Fruit fly (Drosophila melanogaster) whole organism, prepupa: ENCODE data around the gene mRpL55.

Experiments used
- Blimp-1 ChIP-seq: fragments of 200-800 bp; sonication (Bioruptor generic); optimal IDR thresholded peaks from 3 replicates; lab custom pipeline; 2017; ENCODE audit warnings: missing biosample characterization, missing genetic modification characterization, mild to moderate bottlenecking, moderate library complexity, missing genetic modification reagents
- CG10631 ChIP-seq: fragments of 200-800 bp; sonication (Bioruptor generic); optimal IDR thresholded peaks from 2 replicates; lab custom pipeline; 2016; ENCODE audit warnings: missing biosample characterization, missing genetic modification characterization
- CG11294 ChIP-seq: fragments of 200-800 bp; sonication (Bioruptor generic); IDR thresholded peaks from 2 replicates; pipeline ENCODE4 v1.3.6; 2022; ENCODE audit warnings: missing biosample characterization, missing genetic modification characterization
- CG11902 ChIP-seq: fragments of 200-800 bp; sonication (Bioruptor generic); optimal IDR thresholded peaks from 3 replicates; lab custom pipeline; 2016; ENCODE audit warnings: missing biosample characterization, missing genetic modification characterization
- CG15336 ChIP-seq: fragments of 200-800 bp; sonication (Bioruptor generic); IDR thresholded peaks from 2 replicates; pipeline ENCODE4 v1.3.6; 2022; ENCODE audit warnings: missing biosample characterization, missing genetic modification characterization
- CG1621 ChIP-seq: fragments of 200-800 bp; sonication (Bioruptor generic); optimal IDR thresholded peaks from 3 replicates; lab custom pipeline; 2018; ENCODE audit warnings: missing biosample characterization, mild to moderate bottlenecking, missing genetic modification characterization
- CG16779 ChIP-seq: fragments of 200-800 bp; sonication (Bioruptor generic); optimal IDR thresholded peaks from 3 replicates; lab custom pipeline; 2017; ENCODE audit warnings: missing biosample characterization, mild to moderate bottlenecking, missing genetic modification characterization
- CG3032 ChIP-seq: fragments of 200-800 bp; optimal IDR thresholded peaks from 2 replicates; lab custom pipeline; 2019; ENCODE audit warnings: missing biosample characterization, mild to moderate bottlenecking, missing genetic modification characterization, moderate library complexity
- CG32006 ChIP-seq: fragments of 200-800 bp; sonication (Bioruptor generic); optimal IDR thresholded peaks from 3 replicates; lab custom pipeline; 2017; ENCODE audit warnings: missing biosample characterization, mild to moderate bottlenecking, missing genetic modification characterization
- CG34406 ChIP-seq: fragments of 200-800 bp; sonication (Bioruptor generic); optimal IDR thresholded peaks from 3 replicates; lab custom pipeline; 2016; ENCODE audit warnings: missing biosample characterization, missing genetic modification characterization
- CG3919 ChIP-seq: fragments of 200-800 bp; sonication (Bioruptor generic); optimal IDR thresholded peaks from 3 replicates; lab custom pipeline; 2016; ENCODE audit warnings: missing biosample characterization, missing genetic modification characterization
- CG4318 ChIP-seq: fragments of 200-800 bp; sonication (Bioruptor generic); optimal IDR thresholded peaks from 3 replicates; lab custom pipeline; 2017; ENCODE audit warnings: missing biosample characterization, mild to moderate bottlenecking, missing genetic modification characterization
- CG6163 ChIP-seq: fragments of 200-800 bp; sonication (Bioruptor generic); IDR thresholded peaks from 3 replicates; pipeline ENCODE4 v1.3.6; 2022; ENCODE audit warnings: missing biosample characterization, missing genetic modification characterization
- CG6276 ChIP-seq: fragments of 200-800 bp; sonication (Bioruptor generic); optimal IDR thresholded peaks from 2 replicates; lab custom pipeline; 2017; ENCODE audit warnings: missing biosample characterization, mild to moderate bottlenecking, missing genetic modification characterization
- CG6808 ChIP-seq: fragments of 200-800 bp; sonication (Bioruptor generic); optimal IDR thresholded peaks from 3 replicates; lab custom pipeline; 2017; ENCODE audit warnings: missing biosample characterization, missing genetic modification characterization, mild to moderate bottlenecking, moderate library complexity, missing genetic modification reagents
- CG6854 ChIP-seq: fragments of 200-800 bp; sonication (Bioruptor generic); optimal IDR thresholded peaks from 2 replicates; lab custom pipeline; 2017; ENCODE audit warnings: missing biosample characterization, mild to moderate bottlenecking, missing genetic modification characterization
- CG7368 ChIP-seq: fragments of 200-800 bp; sonication (Bioruptor generic); optimal IDR thresholded peaks from 3 replicates; lab custom pipeline; 2016; ENCODE audit warnings: missing biosample characterization, missing genetic modification characterization
- CG8119 ChIP-seq: fragments of 200-800 bp; sonication (Bioruptor generic); IDR thresholded peaks from 3 replicates; pipeline ENCODE4 v1.3.6; 2022; ENCODE audit warnings: missing biosample characterization, missing genetic modification characterization
- Eip75B ChIP-seq: fragments of 200-800 bp; sonication (Bioruptor generic); optimal IDR thresholded peaks from 3 replicates; lab custom pipeline; 2016; ENCODE audit warnings: missing biosample characterization, missing genetic modification characterization
- Eip78C ChIP-seq: fragments of 200-800 bp; sonication (Bioruptor generic); peaks from one replicate; lab custom pipeline; 2016; ENCODE audit warnings: missing biosample characterization, missing genetic modification characterization
- Eip93F ChIP-seq: fragments of 200-800 bp; sonication (Bioruptor generic); optimal IDR thresholded peaks from 2 replicates; lab custom pipeline; 2016; ENCODE audit warnings: missing biosample characterization, mild to moderate bottlenecking, missing genetic modification characterization
- Ets21C ChIP-seq: fragments of 200-800 bp; sonication (Bioruptor generic); optimal IDR thresholded peaks from 3 replicates; lab custom pipeline; 2016; ENCODE audit warnings: missing biosample characterization, missing genetic modification characterization
- Ets96B ChIP-seq: fragments of 200-800 bp; optimal IDR thresholded peaks from 2 replicates; lab custom pipeline; 2019; ENCODE audit warnings: missing biosample characterization, mild to moderate bottlenecking, missing genetic modification characterization, moderate library complexity
- Gug ChIP-seq: fragments of 200-800 bp; sonication (Bioruptor generic); IDR thresholded peaks from 2 replicates; pipeline ENCODE4 v1.3.6; 2022; ENCODE audit warnings: missing biosample characterization, missing genetic modification characterization
- Hr38 ChIP-seq: sonication (Bioruptor generic); optimal IDR thresholded peaks from 2 replicates; lab custom pipeline; 2016; ENCODE audit warnings: missing biosample characterization, missing genetic modification characterization
- Hr39 ChIP-seq: fragments of 200-800 bp; sonication (Bioruptor generic); optimal IDR thresholded peaks from 2 replicates; lab custom pipeline; 2016; ENCODE audit warnings: missing biosample characterization, missing genetic modification characterization
- Lpt ChIP-seq: fragments of 200-800 bp; sonication (Bioruptor generic); optimal IDR thresholded peaks from 3 replicates; lab custom pipeline; 2016; ENCODE audit warnings: missing biosample characterization, missing genetic modification characterization
- Met ChIP-seq: fragments of 200-800 bp; sonication (Bioruptor generic); optimal IDR thresholded peaks from 3 replicates; lab custom pipeline; 2016; ENCODE audit warnings: missing biosample characterization, missing genetic modification characterization
- OdsH ChIP-seq: fragments of 200-800 bp; sonication (Bioruptor generic); optimal IDR thresholded peaks from 3 replicates; lab custom pipeline; 2016; ENCODE audit warnings: missing biosample characterization, missing genetic modification characterization
- Sox102F ChIP-seq: fragments of 200-800 bp; sonication (Bioruptor generic); optimal IDR thresholded peaks from 2 replicates; lab custom pipeline; 2016; ENCODE audit warnings: missing biosample characterization, mild to moderate bottlenecking, missing genetic modification characterization
- Sox15 ChIP-seq: fragments of 200-800 bp; sonication (Bioruptor generic); optimal IDR thresholded peaks from 3 replicates; lab custom pipeline; 2016; ENCODE audit warnings: missing biosample characterization, missing genetic modification characterization
- achi ChIP-seq: fragments of 200-800 bp; sonication (Bioruptor generic); optimal IDR thresholded peaks from 3 replicates; lab custom pipeline; 2016; ENCODE audit warnings: missing biosample characterization, missing genetic modification characterization
- acj6 ChIP-seq: fragments of 200-800 bp; sonication (Bioruptor generic); optimal IDR thresholded peaks from 3 replicates; lab custom pipeline; 2016; ENCODE audit warnings: missing biosample characterization, missing genetic modification characterization
- cyc ChIP-seq: fragments of 200-800 bp; sonication (Bioruptor generic); optimal IDR thresholded peaks from 3 replicates; lab custom pipeline; 2016; ENCODE audit warnings: missing biosample characterization, missing genetic modification characterization
- dac ChIP-seq: fragments of 200-800 bp; sonication (Bioruptor generic); optimal IDR thresholded peaks from 2 replicates; lab custom pipeline; 2017; ENCODE audit warnings: missing biosample characterization, mild to moderate bottlenecking, missing genetic modification characterization
- dsx ChIP-seq: fragments of 200-800 bp; optimal IDR thresholded peaks from 3 replicates; lab custom pipeline; 2019; ENCODE audit warnings: missing biosample characterization, mild to moderate bottlenecking, missing genetic modification characterization, moderate library complexity; ENCODE audit not compliant: poor library complexity, severe bottlenecking
- esn ChIP-seq: fragments of 200-800 bp; sonication (Bioruptor generic); optimal IDR thresholded peaks from 2 replicates; lab custom pipeline; 2016; ENCODE audit warnings: missing biosample characterization, mild to moderate bottlenecking, missing genetic modification characterization, moderate library complexity
- fkh ChIP-seq: fragments of 200-800 bp; sonication (Bioruptor generic); optimal IDR thresholded peaks from 3 replicates; lab custom pipeline; 2017; ENCODE audit warnings: missing biosample characterization, mild to moderate bottlenecking, missing genetic modification characterization, moderate library complexity
- lz ChIP-seq: fragments of 200-800 bp; sonication (Bioruptor generic); optimal IDR thresholded peaks from 3 replicates; lab custom pipeline; 2016; ENCODE audit warnings: missing biosample characterization, missing genetic modification characterization
- net ChIP-seq: fragments of 200-800 bp; sonication (Bioruptor generic); optimal IDR thresholded peaks from 3 replicates; lab custom pipeline; 2016; ENCODE audit warnings: missing biosample characterization, missing genetic modification characterization
- pdm3 ChIP-seq: fragments of 200-800 bp; sonication (Bioruptor generic); optimal IDR thresholded peaks from 3 replicates; lab custom pipeline; 2016; ENCODE audit warnings: missing biosample characterization, missing genetic modification characterization
- salr ChIP-seq, 2 experiments: fragments of 200-800 bp; sonication (Bioruptor generic); optimal IDR thresholded peaks; 3 replicates each; lab custom pipeline; 2016 to 2018; ENCODE audit warnings: missing biosample characterization in 2 of 2, missing genetic modification characterization in 2 of 2, mild to moderate bottlenecking in 1 of 2
- spab ChIP-seq: fragments of 200-800 bp; sonication (Bioruptor generic); optimal IDR thresholded peaks from 2 replicates; lab custom pipeline; 2017; ENCODE audit warnings: missing biosample characterization, mild to moderate bottlenecking, missing genetic modification characterization, missing genetic modification reagents
- svp ChIP-seq: fragments of 200-800 bp; sonication (Bioruptor generic); peaks from one replicate; lab custom pipeline; 2016; ENCODE audit warnings: missing biosample characterization, missing genetic modification characterization
- topi ChIP-seq: fragments of 200-800 bp; sonication (Bioruptor generic); optimal IDR thresholded peaks from 3 replicates; lab custom pipeline; 2016; ENCODE audit warnings: missing biosample characterization, missing genetic modification characterization
- vri ChIP-seq: fragments of 200-800 bp; sonication (Bioruptor generic); optimal IDR thresholded peaks from 3 replicates; lab custom pipeline; 2016; ENCODE audit warnings: missing biosample characterization, mild to moderate bottlenecking, missing genetic modification characterization

mRpL55 gene

dm6 chr3R:19118505-19119138 lies 23.9 kb upstream of the mRpL55 start (continued):
- TF ChIP-seq pdm3 (peak; percentile 90), cyc (GFP tag; lab: Kevin White, UChicago) (peak; percentile 86), achi (peak; percentile 85), acj6 (peak; percentile 89), CG16779 (peak; percentile 64), CG4318 (GFP tag; lab: Kevin White, UChicago) (peak; percentile 47), Hr39 (peak; percentile 90), CG6163 (GFP tag; lab: Robert Waterston, UW) (peak; percentile 96), CG3919 (GFP tag; lab: Kevin White, UChicago) (peak; percentile 89), Met (GFP tag; lab: Kevin White, UChicago) (peak; percentile 90), CG11294 (GFP tag; lab: Robert Waterston, UW) (peak; percentile 71), Hr38 (GFP tag; lab: Kevin White, UChicago) (no peak), CG15336 (GFP tag; lab: Robert Waterston, UW) (peak; percentile 86), esn (GFP tag; lab: Kevin White, UChicago) (peak; percentile 91), Sox15 (GFP tag; lab: Kevin White, UChicago) (peak; percentile 74), CG8119 (GFP tag; lab: Robert Waterston, UW) (peak; percentile 89), CG3032 (tag; lab: Kevin White, UChicago) (peak; percentile 87), spab (peak; percentile 80), CG7368 (GFP tag; lab: Kevin White, UChicago) (peak; percentile 82), Ets96B (peak; percentile 87), CG6276 (GFP tag; lab: Kevin White, UChicago) (peak; percentile 61), CG34406 (GFP tag; lab: Kevin White, UChicago) (peak; percentile 83), Sox102F (GFP tag; lab: Kevin White, UChicago) (peak; percentile 87), salr (GFP tag; optimal IDR thresholded peaks at IDR 0.05; lab: Kevin White, UChicago) (peak; percentile 41 to 76), dac (GFP tag; lab: Kevin White, UChicago) (peak; percentile 64), Eip78C (GFP tag; lab: Kevin White, UChicago) (peak; percentile 97), CG1621 (tag; lab: Kevin White, UChicago) (peak; percentile 89), Lpt (peak; percentile 77), topi (GFP tag; lab: Kevin White, UChicago) (peak; percentile 84), Blimp-1 (GFP tag; lab: Kevin White, UChicago) (peak; percentile 82)

DNA sequence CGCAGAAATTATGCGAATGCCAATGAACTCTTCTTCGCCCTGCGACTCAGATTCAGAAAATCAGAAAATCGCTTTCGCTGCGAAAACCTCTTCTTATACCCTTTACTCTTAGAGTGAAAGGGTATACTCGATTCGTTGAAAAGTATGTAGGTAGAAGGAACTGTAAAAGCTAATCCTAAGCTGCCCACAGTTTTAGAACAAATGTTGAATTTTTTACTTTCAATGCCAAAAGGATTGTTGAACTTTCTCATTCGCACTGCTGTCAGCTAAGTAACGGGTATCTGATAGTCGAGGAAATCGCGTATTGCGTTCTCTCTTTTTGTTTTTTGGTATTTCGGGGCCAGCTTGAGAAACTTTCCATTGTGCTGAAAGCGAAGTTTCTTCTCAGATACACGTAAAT lies 19.1 kb upstream of the mRpL55 start:
- peak; percentile 85 for TF ChIP-seq svp (GFP tag; lab: Kevin White, UChicago)
- TF ChIP-seq net (GFP tag; lab: Kevin White, UChicago), result peak; percentile 32
- 0 out of 3 replicates have a peak, but pooled peaks have one; percentile 22 for TF ChIP-seq CG8119 (GFP tag; lab: Robert Waterston, UW)
- TF ChIP-seq Ets21C (GFP tag; lab: Kevin White, UChicago), result peak; percentile 56
- no peak for TF ChIP-seq dac (GFP tag; lab: Kevin White, UChicago)
- peak; percentile 66 for TF ChIP-seq acj6
- TF ChIP-seq CG6854, result no peak
- peak; percentile 3 for TF ChIP-seq Blimp-1 (GFP tag; lab: Kevin White, UChicago)
- TF ChIP-seq dsx (GFP tag; lab: Kevin White, UChicago), result no peak
- no peak for TF ChIP-seq CG11294 (GFP tag; lab: Robert Waterston, UW)
- TF ChIP-seq achi, result peak; percentile 38
- TF ChIP-seq esn (GFP tag; lab: Kevin White, UChicago), result peak; percentile 77
- peak; percentile 68 for TF ChIP-seq pdm3
- TF ChIP-seq fkh (GFP tag; lab: Kevin White, UChicago), result no peak
- no peak for TF ChIP-seq Eip93F
- TF ChIP-seq vri (GFP tag; lab: Kevin White, UChicago), result peak; percentile 28
- peak; percentile 56 for TF ChIP-seq Eip75B (GFP tag; lab: Kevin White, UChicago)
- no peak for TF ChIP-seq CG6808
- TF ChIP-seq Gug, result no peak
- TF ChIP-seq Lpt, result no peak
- TF ChIP-seq CG32006 (GFP tag; lab: Kevin White, UChicago), result peak; percentile 58
- TF ChIP-seq CG10631 (GFP tag; lab: Kevin White, UChicago), result peak; percentile 33
- peak; percentile 40 for TF ChIP-seq Sox15 (GFP tag; lab: Kevin White, UChicago)
- TF ChIP-seq topi (GFP tag; lab: Kevin White, UChicago), result peak; percentile 64
- no peak for TF ChIP-seq CG6276 (GFP tag; lab: Kevin White, UChicago)
- TF ChIP-seq salr (GFP tag; optimal IDR thresholded peaks at IDR 0.05; lab: Kevin White, UChicago), result no peak
- TF ChIP-seq Hr38 (GFP tag; lab: Kevin White, UChicago), result no peak
- TF ChIP-seq CG6163 (GFP tag; lab: Robert Waterston, UW), result no peak
- TF ChIP-seq spab, result no peak
- TF ChIP-seq CG7368 (GFP tag; lab: Kevin White, UChicago), result peak; percentile 37
- peak; percentile 56 for TF ChIP-seq CG34406 (GFP tag; lab: Kevin White, UChicago)
- TF ChIP-seq Sox102F (GFP tag; lab: Kevin White, UChicago), result peak; percentile 77
- peak; percentile 60 for TF ChIP-seq OdsH (GFP tag; lab: Kevin White, UChicago)
- peak; percentile 61 for TF ChIP-seq lz (GFP tag; lab: Kevin White, UChicago)
- TF ChIP-seq CG15336 (GFP tag; lab: Robert Waterston, UW), result no peak
- TF ChIP-seq Hr39, result peak; percentile 78
- peak; percentile 49 for TF ChIP-seq CG11902
